Worm (Caenorhabditis elegans) whole organism, L4 larva: ENCODE measurements around the gene Y73C8C.12.
A peak's percentile ranks its signal among the peaks of the same experiment; 100 is the strongest.

Source experiments
- F26F4.8 ChIP-seq: fragments of 200-800 bp; sonication (Bioruptor generic); conservative IDR thresholded peaks from 2 replicates; pipeline ENCODE4 v1.3.6; 2022; ENCODE audit warnings: missing genetic modification characterization, missing compliant biosample characterization
- T20F7.1 ChIP-seq: fragments of 200-800 bp; sonication (Bioruptor generic); optimal IDR thresholded peaks from 2 replicates; lab custom pipeline; 2018; ENCODE audit warnings: mild to moderate bottlenecking, missing genetic modification characterization, missing compliant biosample characterization
- Y48G9A.11 ChIP-seq: fragments of 200-800 bp; sonication (Bioruptor generic); IDR thresholded peaks from 2 replicates; pipeline ENCODE4 v1.3.6; 2022; ENCODE audit warnings: missing genetic modification reagents, missing genetic modification characterization, missing compliant biosample characterization
- Y75B8A.6 ChIP-seq: fragments of 200-800 bp; sonication (Bioruptor generic); IDR thresholded peaks from 2 replicates; pipeline ENCODE4 v1.3.6; 2022; ENCODE audit warnings: missing genetic modification reagents, missing genetic modification characterization, missing compliant biosample characterization
- aha-1 ChIP-seq: fragments of 150-350 bp; peaks from one replicate; lab custom pipeline; 2014; ENCODE audit warnings: missing biosample characterization, missing genetic modification characterization
- ama-1 ChIP-seq: fragments of 150-350 bp; optimal IDR thresholded peaks from 2 replicates; lab custom pipeline; 2014; ENCODE audit warnings: inconsistent platforms, mixed read lengths
- arid-1 ChIP-seq: fragments of 200-800 bp; sonication (Bioruptor generic); conservative IDR thresholded peaks from 2 replicates; pipeline ENCODE4 v1.3.6; 2022; ENCODE audit warnings: missing genetic modification reagents, missing genetic modification characterization, missing compliant biosample characterization
- ceh-32 ChIP-seq: sonication (generic microtip); optimal IDR thresholded peaks from 2 replicates; lab custom pipeline; 2016; ENCODE audit warnings: mild to moderate bottlenecking, missing genetic modification characterization, missing compliant biosample characterization; ENCODE audit not compliant: poor library complexity
- cey-2 ChIP-seq: sonication (generic microtip); optimal IDR thresholded peaks from 3 replicates; lab custom pipeline; 2017; ENCODE audit warnings: missing genetic modification characterization, mild to moderate bottlenecking, missing compliant biosample characterization, antibody characterized with exemption, borderline replicate concordance; ENCODE audit not compliant: insufficient read depth
- daf-16 ChIP-seq, 3 experiments: sonication (generic microtip); optimal IDR thresholded peaks; 2 replicates each; lab custom pipeline; 2016 to 2017; ENCODE audit warnings: missing genetic modification characterization in 3 of 3, missing genetic modification reagents in 3 of 3, mild to moderate bottlenecking in 2 of 3, missing compliant biosample characterization in 2 of 3, missing biosample characterization in 1 of 3, moderate library complexity in 1 of 3
- daf-19 ChIP-seq: fragments of 200-800 bp; sonication (Bioruptor generic); conservative IDR thresholded peaks from 2 replicates; pipeline ENCODE4 v1.3.6; 2022; ENCODE audit warnings: missing genetic modification characterization, missing compliant biosample characterization
- duxl-1 ChIP-seq: sonication (generic microtip); optimal IDR thresholded peaks from 2 replicates; lab custom pipeline; 2016; ENCODE audit warnings: mild to moderate bottlenecking, missing genetic modification characterization, moderate library complexity, missing compliant biosample characterization; ENCODE audit not compliant: poor library complexity
- egl-43 ChIP-seq: fragments of 200-800 bp; sonication (Bioruptor generic); IDR thresholded peaks from 2 replicates; pipeline ENCODE4 v1.3.6; 2022; ENCODE audit warnings: missing genetic modification reagents, missing genetic modification characterization, missing compliant biosample characterization
- hlh-11 ChIP-seq: fragments of 200-800 bp; sonication (Bioruptor generic); optimal IDR thresholded peaks from 2 replicates; lab custom pipeline; 2018; ENCODE audit warnings: mild to moderate bottlenecking, missing genetic modification characterization, missing compliant biosample characterization
- lin-1 ChIP-seq: fragments of 200-800 bp; sonication (Bioruptor generic); IDR thresholded peaks from 2 replicates; pipeline ENCODE4 v1.3.6; 2022; ENCODE audit warnings: missing genetic modification reagents, missing genetic modification characterization, missing compliant biosample characterization
- lin-29 ChIP-seq: fragments of 200-800 bp; sonication (Bioruptor generic); IDR thresholded peaks from 2 replicates; pipeline ENCODE4 v1.3.6; 2022; ENCODE audit warnings: missing genetic modification reagents, missing genetic modification characterization, missing compliant biosample characterization
- lir-3 ChIP-seq: sonication (generic microtip); optimal IDR thresholded peaks from 2 replicates; lab custom pipeline; 2016; ENCODE audit warnings: mild to moderate bottlenecking, missing genetic modification characterization, missing compliant biosample characterization
- mdl-1 ChIP-seq, 2 experiments: fragments of 150-350 bp in 1 of 2; sonication (generic microtip) in 1 of 2; optimal IDR thresholded peaks; 2 replicates each; lab custom pipeline; 2014 to 2017; ENCODE audit warnings: missing biosample characterization in 2 of 2, missing genetic modification characterization in 2 of 2
- mdt-29 ChIP-seq: fragments of 200-800 bp; sonication (Bioruptor generic); IDR thresholded peaks from 2 replicates; pipeline ENCODE4 v1.3.6; 2022; ENCODE audit warnings: missing genetic modification reagents, missing genetic modification characterization, missing compliant biosample characterization
- nhr-237 ChIP-seq: sonication (generic microtip); optimal IDR thresholded peaks from 2 replicates; lab custom pipeline; 2017; ENCODE audit warnings: missing biosample characterization, missing genetic modification characterization
- nhr-6 ChIP-seq: fragments of 150-350 bp; optimal IDR thresholded peaks from 2 replicates; lab custom pipeline; 2014; ENCODE audit warnings: missing biosample characterization, missing genetic modification characterization
- nhr-77 ChIP-seq: fragments of 150-350 bp; optimal IDR thresholded peaks from 2 replicates; lab custom pipeline; 2014; ENCODE audit warnings: missing biosample characterization, missing genetic modification characterization
- pha-4 ChIP-seq, 2 experiments: fragments of 150-350 bp in 1 of 2; fragments of 200-800 bp in 1 of 2; sonication (Bioruptor generic) in 1 of 2; IDR thresholded peaks in 1 of 2; optimal IDR thresholded peaks in 1 of 2; 2 replicates each; pipeline versions ENCODE4 v1.3.6 to Lab custom; 2014 to 2022; ENCODE audit warnings: missing genetic modification characterization in 2 of 2, missing genetic modification reagents in 2 of 2, missing biosample characterization in 1 of 2, missing compliant biosample characterization in 1 of 2
- php-3 ChIP-seq: fragments of 200-800 bp; sonication (Bioruptor generic); IDR thresholded peaks from 2 replicates; pipeline ENCODE4 v1.3.6; 2022; ENCODE audit warnings: missing genetic modification reagents, missing genetic modification characterization, missing compliant biosample characterization
- sdz-12 ChIP-seq: fragments of 200-800 bp; sonication (Bioruptor generic); optimal IDR thresholded peaks from 2 replicates; lab custom pipeline; 2018; ENCODE audit warnings: mild to moderate bottlenecking, missing genetic modification characterization, missing compliant biosample characterization
- snpc-1.2 ChIP-seq: fragments of 200-800 bp; sonication (Bioruptor generic); IDR thresholded peaks from 2 replicates; pipeline ENCODE4 v1.3.6; 2022; ENCODE audit warnings: missing genetic modification reagents, missing genetic modification characterization, missing compliant biosample characterization
- spr-3 ChIP-seq: fragments of 200-800 bp; sonication (Bioruptor generic); optimal IDR thresholded peaks from 2 replicates; lab custom pipeline; 2018; ENCODE audit warnings: mild to moderate bottlenecking, missing genetic modification characterization, missing compliant biosample characterization
- tag-97 ChIP-seq: fragments of 200-800 bp; sonication (Bioruptor generic); IDR thresholded peaks from 2 replicates; pipeline ENCODE4 v1.3.6; 2022; ENCODE audit warnings: missing genetic modification characterization, missing compliant biosample characterization
- unc-62 ChIP-seq, 3 experiments: fragments of 150-350 bp in 1 of 3; sonication (generic microtip); optimal IDR thresholded peaks in 2 of 3; peaks in 1 of 3; 1 replicate in 1 of 3; 2 replicates in 2 of 3; lab custom pipeline; 2014 to 2017; ENCODE audit warnings: missing biosample characterization in 3 of 3, missing genetic modification characterization in 3 of 3, missing genetic modification reagents in 3 of 3, missing genotype in 1 of 3
- vab-7 ChIP-seq: fragments of 200-800 bp; sonication (Bioruptor generic); IDR thresholded peaks from 2 replicates; pipeline ENCODE4 v1.3.6; 2022; ENCODE audit warnings: missing genetic modification reagents, missing genetic modification characterization, missing compliant biosample characterization
- zag-1 ChIP-seq: fragments of 150-350 bp; optimal IDR thresholded peaks from 2 replicates; lab custom pipeline; 2014; ENCODE audit warnings: missing biosample characterization, missing genetic modification characterization
- zfp-2 ChIP-seq: sonication (generic microtip); optimal IDR thresholded peaks from 2 replicates; lab custom pipeline; 2016; ENCODE audit warnings: mild to moderate bottlenecking, missing genetic modification characterization, missing compliant biosample characterization
- zfp-3 ChIP-seq: fragments of 200-800 bp; sonication (Bioruptor generic); conservative IDR thresholded peaks from 2 replicates; pipeline ENCODE4 v1.3.6; 2022; ENCODE audit warnings: missing genetic modification reagents, missing genetic modification characterization, missing compliant biosample characterization
- zip-2 ChIP-seq: fragments of 150-350 bp; optimal IDR thresholded peaks from 2 replicates; lab custom pipeline; 2014; ENCODE audit warnings: missing biosample characterization, missing genetic modification characterization

Y73C8C.12 gene

ce11 chrV:3149910-3150428 lies 25.0 kb downstream of the Y73C8C.12 start (continued):
- TF ChIP-seq daf-16 (GFP tag; optimal IDR thresholded peaks at IDR 0.05; lab: Kevin White, UChicago) (no peak), daf-16 (tag; optimal IDR thresholded peaks at IDR 0.05; lab: Kevin White, UChicago) (no peak), lir-3 (tag; lab: Kevin White, UChicago) (no peak), zfp-3 (GFP tag; lab: Robert Waterston, UW) (no peak), duxl-1 (tag; lab: Kevin White, UChicago) (no peak), aha-1 (tag; lab: Kevin White, UChicago) (peak; percentile 73), lin-29 (GFP tag; lab: Robert Waterston, UW) (no peak)

- TF ChIP-seq sdz-12 (no peak), mdt-29 (no peak), nhr-237 (tag; lab: Kevin White, UChicago) (no peak), nhr-77 (tag; lab: Kevin White, UChicago) (no peak), ceh-32 (no peak), arid-1 (no peak), F26F4.8 (GFP tag; lab: Robert Waterston, UW) (no peak), hlh-11 (no peak), mdl-1 (tag; optimal IDR thresholded peaks at IDR 0.05; lab: Kevin White, UChicago) (no peak), T20F7.1 (GFP tag; lab: Kevin White, UChicago) (no peak), lin-1 (no peak), zfp-2 (tag; lab: Kevin White, UChicago) (no peak), spr-3 (no peak), pha-4 (GFP tag; IDR thresholded peaks at IDR 0.05; lab: Robert Waterston, UW) (no peak), pha-4 (tag; optimal IDR thresholded peaks at IDR 0.05; lab: Kevin White, UChicago) (no peak), aha-1 (tag; lab: Kevin White, UChicago) (no peak)
Observed at ce11 chrV:3151862-3152261, 26.9 kb downstream of the Y73C8C.12 start, which contains the start of gene srab-6. srab-6 (minus strand) TSS chrV:3151962.

DNA sequence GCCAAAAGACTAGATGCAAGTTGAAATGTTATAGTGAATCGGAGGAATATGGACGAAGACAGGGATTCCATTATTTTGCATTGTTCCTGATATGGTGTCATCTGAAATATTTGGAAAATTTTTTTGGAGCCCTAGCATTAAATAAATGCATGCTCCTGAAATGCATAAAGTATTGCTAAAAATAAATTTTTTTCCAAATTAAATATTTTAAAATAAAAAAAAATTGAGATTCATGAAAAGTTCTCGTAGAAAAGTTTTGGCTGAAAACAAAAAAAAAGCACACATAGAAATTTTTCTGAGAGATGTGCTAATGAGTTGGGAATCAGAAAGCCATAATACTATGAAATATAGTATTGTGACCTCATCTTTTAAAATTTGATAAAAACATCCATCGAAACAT lies 30.1 kb downstream of the Y73C8C.12 start, which contains the start of gene srab-7:
srab-7 (minus strand) TSS at position 101 of the 400 bp plus-strand sequence.
- TF ChIP-seq zag-1 (tag; lab: Kevin White, UChicago) (no peak), vab-7 (GFP tag; lab: Robert Waterston, UW) (no peak), nhr-6 (tag; lab: Kevin White, UChicago) (no peak), ama-1 (lab: Kevin White, UChicago) (no peak), zip-2 (tag; lab: Kevin White, UChicago) (no peak), daf-19 (GFP tag; lab: Robert Waterston, UW) (no peak), snpc-1.2 (no peak), php-3 (GFP tag; lab: Robert Waterston, UW) (no peak), F26F4.8 (GFP tag; lab: Robert Waterston, UW) (no peak), lin-29 (GFP tag; lab: Robert Waterston, UW) (no peak), Y48G9A.11 (GFP tag; lab: Robert Waterston, UW) (no peak), Y75B8A.6 (no peak), cey-2 (no peak), tag-97 (GFP tag; lab: Robert Waterston, UW) (no peak), lin-1 (no peak), sdz-12 (no peak)

DNA sequence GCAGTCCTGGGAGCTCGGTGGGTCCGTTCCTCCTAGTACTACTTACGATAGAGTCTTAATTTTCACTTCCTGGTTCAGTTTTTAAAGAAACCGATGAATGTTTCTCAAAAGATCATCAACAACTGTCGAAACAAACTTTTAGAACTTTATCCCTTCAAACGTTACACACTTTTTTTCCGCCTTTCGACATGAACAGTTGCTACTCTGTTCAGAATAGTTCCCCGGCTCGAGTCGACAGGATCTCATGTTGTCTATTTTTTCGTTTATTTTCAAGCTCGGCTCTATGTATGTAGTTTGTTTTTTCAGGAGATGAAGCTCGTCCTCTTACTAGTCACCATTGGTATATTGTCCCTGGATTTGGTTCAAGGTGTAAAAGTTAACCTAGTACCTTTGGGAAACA lies 31.8 kb downstream of the Y73C8C.12 start, which contains the start of gene exh-1:
exh-1 (plus strand) TSS at position 301 of the 400 bp plus-strand sequence.
- peak in 1 of 2 experiments; percentile 78 for TF ChIP-seq unc-62 (GFP tag; optimal IDR thresholded peaks at IDR 0.05 in 1 of 2; lab: Kevin White, UChicago)
- TF ChIP-seq unc-62 (tag; optimal IDR thresholded peaks at IDR 0.05; lab: Kevin White, UChicago): no peak
- TF ChIP-seq egl-43 (GFP tag; lab: Robert Waterston, UW): no peak
- TF ChIP-seq, all 104 proteins: peak for 1
